Worm (Caenorhabditis elegans) whole organism, late embryonic: ENCODE data around the gene F14H3.15.

Experiments
- dve-1 ChIP-seq: sonication (generic microtip); optimal IDR thresholded peaks from 2 replicates; lab custom pipeline; 2017; ENCODE audit warnings: antibody characterized with exemption, mild to moderate bottlenecking, missing genetic modification characterization, missing compliant biosample characterization
- hlh-30 ChIP-seq: sonication (generic microtip); optimal IDR thresholded peaks from 2 replicates; lab custom pipeline; 2017; ENCODE audit warnings: antibody characterized with exemption, missing genetic modification characterization, missing compliant biosample characterization; ENCODE audit not compliant: insufficient read depth
- tbx-2 ChIP-seq: sonication (generic microtip); optimal IDR thresholded peaks from 2 replicates; lab custom pipeline; 2016; ENCODE audit warnings: missing genetic modification characterization, missing compliant biosample characterization
- tbx-7 ChIP-seq: sonication (generic microtip); optimal IDR thresholded peaks from 2 replicates; lab custom pipeline; 2016; ENCODE audit warnings: missing genotype, missing genetic modification characterization, missing compliant biosample characterization
- unc-3 ChIP-seq, 2 experiments: fragments of 200-800 bp in 1 of 2; sonication (Bioruptor generic) in 1 of 2; sonication (generic microtip) in 1 of 2; conservative IDR thresholded peaks in 1 of 2; optimal IDR thresholded peaks in 1 of 2; 2 replicates each; pipeline versions ENCODE4 v1.3.6 to Lab custom; 2016 to 2022; ENCODE audit warnings: missing compliant biosample characterization in 2 of 2, missing genetic modification characterization in 2 of 2, missing genetic modification reagents in 1 of 2
- zip-5 ChIP-seq: sonication (generic microtip); optimal IDR thresholded peaks from 2 replicates; lab custom pipeline; 2016; ENCODE audit warnings: missing genetic modification characterization, missing compliant biosample characterization

ce11 chrV:16031571-16031970, 28.5 kb downstream of the F14H3.15 start, which contains the start of gene T10C6.7:
- TF ChIP-seq zip-5 (tag; lab: Kevin White, UChicago) (no peak), tbx-2 (tag; lab: Kevin White, UChicago) (no peak), tbx-7 (tag; lab: Kevin White, UChicago) (no peak), hlh-30 (no peak), dve-1 (tag; lab: Kevin White, UChicago) (no peak), unc-3 (GFP tag; conservative IDR thresholded peaks at IDR 0.05; lab: Robert Waterston, UW) (no peak), unc-3 (tag; optimal IDR thresholded peaks at IDR 0.05; lab: Kevin White, UChicago) (no peak)
